Worm (Caenorhabditis elegans): ENCODE data around the gene srd-43.
A peak's percentile ranks its signal among the peaks of the same experiment; 100 is the strongest.

srd-43 gene

DNA sequence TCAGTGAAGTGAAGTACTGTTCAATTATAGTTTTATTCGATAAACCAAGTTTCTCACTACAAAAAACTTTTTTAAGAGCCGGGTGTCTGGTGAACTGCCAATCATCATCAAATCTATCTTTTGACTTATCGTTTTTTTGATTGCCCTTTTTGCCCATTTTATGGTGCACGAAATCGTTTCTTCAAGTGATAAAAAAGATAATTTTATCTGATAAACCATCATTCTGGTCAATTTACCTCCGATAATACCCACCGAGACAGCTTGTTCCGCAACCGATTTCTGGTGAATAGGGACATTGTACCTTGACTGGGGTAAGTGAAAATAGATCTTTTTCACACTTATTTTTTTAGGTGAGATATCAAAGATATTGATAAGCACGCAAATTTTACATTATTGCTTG is 48.1 kb downstream of the srd-43 start, which contains the start of gene K08H2.10 (continued):
- TF ChIP-seq F26F4.8 (GFP tag; conservative IDR thresholded peaks at IDR 0.05), result no peak
- no peak for TF ChIP-seq gei-8 (GFP tag; optimal IDR thresholded peaks at IDR 0.05)
- no peak for TF ChIP-seq ceh-28 (tag; optimal IDR thresholded peaks at IDR 0.05)
- peak; percentile 81 for TF ChIP-seq hlh-11 (tag; optimal IDR thresholded peaks at IDR 0.05)
- peak; percentile 100 for TF ChIP-seq php-3 (GFP tag; IDR thresholded peaks at IDR 0.05)
- TF ChIP-seq mdt-29 (GFP tag; IDR thresholded peaks at IDR 0.05), result no peak
- no peak for TF ChIP-seq nhr-237 (tag; optimal IDR thresholded peaks at IDR 0.05)
- no peak for TF ChIP-seq zip-11 (GFP tag; IDR thresholded peaks at IDR 0.05)
- TF ChIP-seq duxl-1 (tag; optimal IDR thresholded peaks at IDR 0.05; ENCODE audit: poor library complexity), result no peak
- no peak for TF ChIP-seq zip-2 (tag; optimal IDR thresholded peaks at IDR 0.05)
- no peak for TF ChIP-seq unc-130 (GFP tag; optimal IDR thresholded peaks at IDR 0.05)
- TF ChIP-seq nhr-42 (GFP tag; IDR thresholded peaks at IDR 0.05), result no peak
- no peak for TF ChIP-seq ZK337.2 (GFP tag; IDR thresholded peaks at IDR 0.05)
- no peak for TF ChIP-seq mes-2 (tag; optimal IDR thresholded peaks at IDR 0.05; ENCODE audit: poor library complexity, severe bottlenecking)
- no peak for TF ChIP-seq nhr-76 (tag; optimal IDR thresholded peaks at IDR 0.05)
- TF ChIP-seq zag-1 (tag; optimal IDR thresholded peaks at IDR 0.05), result no peak
- TF ChIP-seq dmd-6 (GFP tag; IDR thresholded peaks at IDR 0.05), result peak; percentile 94
- TF ChIP-seq hif-1 (tag; optimal IDR thresholded peaks at IDR 0.05), result no peak
- TF ChIP-seq egl-43 (GFP tag; IDR thresholded peaks at IDR 0.05), result no peak
- TF ChIP-seq unc-62 (GFP tag; optimal IDR thresholded peaks at IDR 0.05 in 1 of 2), result peak in 1 of 2 experiments; percentile 82
- TF ChIP-seq unc-62 (tag; optimal IDR thresholded peaks at IDR 0.05), result no peak
- no peak for TF ChIP-seq pha-4 (GFP tag; IDR thresholded peaks at IDR 0.05)
- no peak for TF ChIP-seq pha-4 (tag; optimal IDR thresholded peaks at IDR 0.05)
- no peak for TF ChIP-seq ztf-11 (tag; optimal IDR thresholded peaks at IDR 0.05)
- TF ChIP-seq F44E2.7 (GFP tag; IDR thresholded peaks at IDR 0.05), result no peak
- no peak for TF ChIP-seq cey-2 (tag; optimal IDR thresholded peaks at IDR 0.05; ENCODE audit: borderline replicate concordance, insufficient read depth)
- no peak for TF ChIP-seq lin-39 (tag; optimal IDR thresholded peaks at IDR 0.05)
- no peak for TF ChIP-seq D1046.2 (GFP tag; IDR thresholded peaks at IDR 0.05)
- no peak for TF ChIP-seq nhr-6 (tag; optimal IDR thresholded peaks at IDR 0.05)
- TF ChIP-seq dmd-9 (GFP tag; IDR thresholded peaks at IDR 0.05), result no peak
- TF ChIP-seq mxl-3 (GFP tag; optimal IDR thresholded peaks at IDR 0.05), result no peak
- no peak for TF ChIP-seq skn-1 (tag; optimal IDR thresholded peaks at IDR 0.05)
- TF ChIP-seq lin-13 (GFP tag; optimal IDR thresholded peaks at IDR 0.05), result no peak
- no peak for TF ChIP-seq ZK546.5 (tag; optimal IDR thresholded peaks at IDR 0.05)
- 0 out of 2 replicates have a peak, but pooled peaks have one; percentile 16 for TF ChIP-seq hmg-1.1 (GFP tag; IDR thresholded peaks at IDR 0.05)
- no peak for TF ChIP-seq Y75B8A.6 (GFP tag; IDR thresholded peaks at IDR 0.05)
- TF ChIP-seq ceh-20 (GFP tag; IDR thresholded peaks at IDR 0.05), result peak; percentile 72; the same call in 1 of the 2 replicates
- no peak for TF ChIP-seq aha-1 (tag)
- TF ChIP-seq daf-19 (GFP tag; conservative IDR thresholded peaks at IDR 0.05), result no peak
- peak; percentile 7 for TF ChIP-seq nhr-48 (tag; optimal IDR thresholded peaks at IDR 0.05)
- no peak for TF ChIP-seq fkh-10 (GFP tag; optimal IDR thresholded peaks at IDR 0.05)
- TF ChIP-seq arid-1 (GFP tag; conservative IDR thresholded peaks at IDR 0.05), result no peak
- TF ChIP-seq lin-1 (GFP tag; IDR thresholded peaks at IDR 0.05), result 0 out of 2 replicates have a peak, but pooled peaks have one; percentile 31
- TF ChIP-seq jun-1 (tag; optimal IDR thresholded peaks at IDR 0.05), result no peak
- no peak for TF ChIP-seq lin-15B (tag; optimal IDR thresholded peaks at IDR 0.05)
- TF ChIP-seq lin-29 (GFP tag; IDR thresholded peaks at IDR 0.05), result no peak
- TF ChIP-seq rbr-2 (tag; optimal IDR thresholded peaks at IDR 0.05), result no peak
- TF ChIP-seq pqm-1 (tag; optimal IDR thresholded peaks at IDR 0.05), result peak; percentile 88
- TF ChIP-seq T20F7.1 (GFP tag; optimal IDR thresholded peaks at IDR 0.05), result no peak
- TF ChIP-seq nhr-41 (GFP tag; IDR thresholded peaks at IDR 0.05), result peak; percentile 44; the same call in 1 of the 2 replicates
- TF ChIP-seq ces-1 (GFP tag; optimal IDR thresholded peaks at IDR 0.05), result no peak
- TF ChIP-seq nhr-111 (GFP tag; optimal IDR thresholded peaks at IDR 0.05), result no peak
- no peak for TF ChIP-seq madf-5 (GFP tag; IDR thresholded peaks at IDR 0.05)
